Worm (Caenorhabditis elegans) whole organism, L2 larva: ENCODE data around the gene srd-48.
"Not testable (repeated sequence)": the region's sequence is repeated elsewhere in the genome, so short reads cannot be mapped to it uniquely, and the experiment has no call there.

Experiments
- C34F6.9 ChIP-seq: fragments of 150-350 bp; optimal IDR thresholded peaks from 2 replicates; lab custom pipeline; 2014; ENCODE audit warnings: missing biosample characterization, missing genetic modification characterization
- F13H6.1 ChIP-seq: sonication (generic microtip); optimal IDR thresholded peaks from 2 replicates; lab custom pipeline; 2016; ENCODE audit warnings: missing genetic modification characterization, missing compliant biosample characterization
- R02D3.7 ChIP-seq: fragments of 150-350 bp; optimal IDR thresholded peaks from 2 replicates; lab custom pipeline; 2014; ENCODE audit warnings: missing biosample characterization, missing genetic modification characterization
- Y55F3AM.14 ChIP-seq: fragments of 200-800 bp; sonication (Bioruptor generic); optimal IDR thresholded peaks from 2 replicates; lab custom pipeline; 2018; ENCODE audit warnings: mild to moderate bottlenecking, missing genetic modification characterization, missing compliant biosample characterization
- ZK546.5 ChIP-seq: sonication (generic microtip); optimal IDR thresholded peaks from 2 replicates; lab custom pipeline; 2017; ENCODE audit warnings: missing biosample characterization, missing genetic modification characterization
- aly-2 ChIP-seq: fragments of 150-350 bp; optimal IDR thresholded peaks from 2 replicates; lab custom pipeline; 2014; ENCODE audit warnings: missing biosample characterization, missing genetic modification characterization
- ceh-16 ChIP-seq: fragments of 150-350 bp; optimal IDR thresholded peaks from 2 replicates; lab custom pipeline; 2014; ENCODE audit warnings: missing biosample characterization, missing genetic modification characterization
- ceh-82 ChIP-seq: fragments of 150-350 bp; optimal IDR thresholded peaks from 2 replicates; lab custom pipeline; 2014; ENCODE audit warnings: missing biosample characterization, missing genetic modification characterization
- crh-2 ChIP-seq: sonication (generic microtip); optimal IDR thresholded peaks from 2 replicates; lab custom pipeline; 2017; ENCODE audit warnings: missing biosample characterization, missing genetic modification characterization
- dmd-4 ChIP-seq: sonication (generic microtip); optimal IDR thresholded peaks from 2 replicates; lab custom pipeline; 2017; ENCODE audit warnings: missing biosample characterization, missing genetic modification characterization
- egl-27 ChIP-seq: sonication (generic microtip); optimal IDR thresholded peaks from 3 replicates; lab custom pipeline; 2017; ENCODE audit warnings: missing biosample characterization, missing genetic modification reagents, missing genetic modification characterization
- elt-3 ChIP-seq: sonication (generic microtip); optimal IDR thresholded peaks from 2 replicates; lab custom pipeline; 2017; ENCODE audit warnings: missing biosample characterization, missing genetic modification characterization
- fos-1 ChIP-seq: fragments of 150-350 bp; optimal IDR thresholded peaks from 2 replicates; lab custom pipeline; 2014; ENCODE audit warnings: missing biosample characterization, missing genetic modification characterization
- lin-11 ChIP-seq: fragments of 150-350 bp; sonication (generic microtip); optimal IDR thresholded peaks from 2 replicates; lab custom pipeline; 2014; ENCODE audit warnings: missing biosample characterization, missing genetic modification characterization, inconsistent platforms, mixed read lengths
- lin-13 ChIP-seq: fragments of 150-350 bp; optimal IDR thresholded peaks from 2 replicates; lab custom pipeline; 2014; ENCODE audit warnings: missing biosample characterization, missing genetic modification reagents, missing genetic modification characterization
- mab-5 ChIP-seq: fragments of 150-350 bp; optimal IDR thresholded peaks from 2 replicates; lab custom pipeline; 2014; ENCODE audit warnings: missing biosample characterization, missing genetic modification characterization
- mdl-1 ChIP-seq, 2 experiments: fragments of 150-350 bp in 1 of 2; sonication (generic microtip) in 1 of 2; optimal IDR thresholded peaks; 2 replicates each; lab custom pipeline; 2017; ENCODE audit warnings: missing biosample characterization in 2 of 2, missing genetic modification characterization in 2 of 2
- nhr-10 ChIP-seq: sonication (generic microtip); optimal IDR thresholded peaks from 2 replicates; lab custom pipeline; 2017; ENCODE audit warnings: missing biosample characterization, missing genetic modification characterization
- nhr-11 ChIP-seq: fragments of 150-350 bp; optimal IDR thresholded peaks from 2 replicates; lab custom pipeline; 2014; ENCODE audit warnings: missing biosample characterization, missing genetic modification characterization
- nhr-12 ChIP-seq: fragments of 150-350 bp; optimal IDR thresholded peaks from 2 replicates; lab custom pipeline; 2014; ENCODE audit warnings: missing biosample characterization, missing genetic modification characterization
- nhr-21 ChIP-seq: fragments of 150-350 bp; optimal IDR thresholded peaks from 2 replicates; lab custom pipeline; 2014; ENCODE audit warnings: missing biosample characterization, missing genetic modification characterization
- nhr-237 ChIP-seq: fragments of 150-350 bp; optimal IDR thresholded peaks from 2 replicates; lab custom pipeline; 2014; ENCODE audit warnings: missing biosample characterization, missing genetic modification characterization
- nhr-25 ChIP-seq: fragments of 150-350 bp; sonication (generic microtip); optimal IDR thresholded peaks from 3 replicates; lab custom pipeline; 2014; ENCODE audit warnings: missing biosample characterization, missing genetic modification characterization
- nhr-6 ChIP-seq: fragments of 150-350 bp; optimal IDR thresholded peaks from 2 replicates; lab custom pipeline; 2014; ENCODE audit warnings: missing biosample characterization, missing genetic modification characterization
- nhr-77 ChIP-seq: fragments of 150-350 bp; optimal IDR thresholded peaks from 2 replicates; lab custom pipeline; 2014; ENCODE audit warnings: missing biosample characterization, missing genetic modification characterization
- peb-1 ChIP-seq: fragments of 150-350 bp; optimal IDR thresholded peaks from 2 replicates; lab custom pipeline; 2014; ENCODE audit warnings: missing biosample characterization, missing genetic modification characterization
- sma-3 ChIP-seq: sonication (generic microtip); optimal IDR thresholded peaks from 2 replicates; lab custom pipeline; 2016; ENCODE audit warnings: missing genetic modification reagents, missing genetic modification characterization, missing compliant biosample characterization
- sma-9 ChIP-seq, 2 experiments: fragments of 150-350 bp in 1 of 2; sonication (generic microtip) in 1 of 2; optimal IDR thresholded peaks; 2 replicates each; lab custom pipeline; 2014 to 2016; ENCODE audit warnings: missing genetic modification characterization in 2 of 2, mild to moderate bottlenecking in 1 of 2, missing biosample characterization in 1 of 2, missing compliant biosample characterization in 1 of 2, missing genetic modification reagents in 1 of 2, moderate library complexity in 1 of 2
- snpc-4 ChIP-seq: fragments of 150-350 bp; optimal IDR thresholded peaks from 2 replicates; lab custom pipeline; 2014; ENCODE audit warnings: missing biosample characterization, missing genetic modification characterization
- unc-39 ChIP-seq: fragments of 150-350 bp; optimal IDR thresholded peaks from 2 replicates; lab custom pipeline; 2014; ENCODE audit warnings: missing biosample characterization, missing genetic modification characterization
- zag-1 ChIP-seq: fragments of 150-350 bp; optimal IDR thresholded peaks from 2 replicates; lab custom pipeline; 2014; ENCODE audit warnings: missing biosample characterization, missing genetic modification characterization
- ztf-1 ChIP-seq: fragments of 200-800 bp; sonication (Bioruptor generic); conservative IDR thresholded peaks from 2 replicates; pipeline ENCODE4 v1.3.6; 2022; ENCODE audit warnings: missing genetic modification characterization, missing compliant biosample characterization
- ztf-11 ChIP-seq: sonication (generic microtip); optimal IDR thresholded peaks from 2 replicates; lab custom pipeline; 2017; ENCODE audit warnings: missing biosample characterization, missing genetic modification characterization
- ztf-4 ChIP-seq: fragments of 150-350 bp; optimal IDR thresholded peaks from 2 replicates; lab custom pipeline; 2014; ENCODE audit warnings: missing biosample characterization, missing genetic modification characterization

srd-48 gene

ce11 chrX:12306565-12306964, 29.3 kb upstream of the srd-48 start, which contains the start of gene phf-32:
TSS of gene phf-32 (plus strand) at chrX:12306865.
- TF ChIP-seq dmd-4 (no peak), ZK546.5 (no peak), sma-3 (GFP tag; lab: Kevin White, UChicago) (no peak), lin-13 (GFP tag; lab: Kevin White, UChicago) (no peak), ztf-11 (tag; lab: Kevin White, UChicago) (no peak), snpc-4 (no peak), fos-1 (no peak), Y55F3AM.14 (GFP tag; lab: Kevin White, UChicago) (no peak), nhr-11 (tag; lab: Kevin White, UChicago) (no peak), C34F6.9 (no peak), elt-3 (no peak), nhr-6 (tag; lab: Kevin White, UChicago) (no peak), nhr-12 (tag; lab: Kevin White, UChicago) (no peak), ztf-1 (GFP tag; lab: Robert Waterston, UW) (no peak)

- TF ChIP-seq R02D3.7 (tag; lab: Kevin White, UChicago); ceh-82; nhr-6 (tag; lab: Kevin White, UChicago): not testable (repeated sequence)
Observed at ce11 chrX:12308045-12308499, 27.8 kb upstream of the srd-48 start, which contains the start of gene F17A2.16. TSS of gene F17A2.16 (plus strand) at chrX:12308449.

- TF ChIP-seq nhr-77, result no peak
- TF ChIP-seq ZK546.5, result no peak
Observed at ce11 chrX:12313779-12314178, 22.1 kb upstream of the srd-48 start.

- no peak for TF ChIP-seq zag-1 (tag; lab: Kevin White, UChicago)
- no peak for TF ChIP-seq mab-5 (tag; lab: Kevin White, UChicago)
- TF ChIP-seq nhr-77, result no peak
- TF ChIP-seq ceh-16, result no peak
- TF ChIP-seq nhr-237 (tag; lab: Kevin White, UChicago), result no peak
- TF ChIP-seq ceh-82, result no peak
- no peak for TF ChIP-seq ztf-1 (GFP tag; lab: Robert Waterston, UW)
- no peak for TF ChIP-seq ztf-4 (tag; lab: Kevin White, UChicago)
- TF ChIP-seq crh-2 (tag; lab: Kevin White, UChicago), result no peak
- no peak for TF ChIP-seq nhr-21 (tag; lab: Kevin White, UChicago)
- no peak for TF ChIP-seq lin-11 (tag; lab: Kevin White, UChicago)
- TF ChIP-seq aly-2 (tag; lab: Kevin White, UChicago), result no peak
- no peak for TF ChIP-seq sma-9 (GFP tag; optimal IDR thresholded peaks at IDR 0.05; lab: Kevin White, UChicago)
- no peak for TF ChIP-seq sma-9 (tag; optimal IDR thresholded peaks at IDR 0.05; lab: Kevin White, UChicago)
- TF ChIP-seq nhr-10 (tag; lab: Kevin White, UChicago), result no peak
- TF ChIP-seq C34F6.9, result no peak
- no peak for TF ChIP-seq nhr-25
- TF ChIP-seq egl-27 (tag; lab: Kevin White, UChicago), result no peak
Observed at ce11 chrX:12314395-12314794, 21.5 kb upstream of the srd-48 start.

- no peak for TF ChIP-seq lin-13 (GFP tag; lab: Kevin White, UChicago)
- TF ChIP-seq mab-5 (tag; lab: Kevin White, UChicago), result no peak
- TF ChIP-seq nhr-10 (tag; lab: Kevin White, UChicago), result no peak
- TF ChIP-seq nhr-21 (tag; lab: Kevin White, UChicago), result no peak
- TF ChIP-seq aly-2 (tag; lab: Kevin White, UChicago), result no peak
- no peak for TF ChIP-seq F13H6.1 (tag; lab: Kevin White, UChicago)
- no peak for TF ChIP-seq nhr-12 (tag; lab: Kevin White, UChicago)
- TF ChIP-seq nhr-25, result no peak
- TF ChIP-seq sma-9 (GFP tag; optimal IDR thresholded peaks at IDR 0.05; lab: Kevin White, UChicago), result no peak
- no peak for TF ChIP-seq sma-9 (tag; optimal IDR thresholded peaks at IDR 0.05; lab: Kevin White, UChicago)
- TF ChIP-seq R02D3.7 (tag; lab: Kevin White, UChicago), result no peak
- no peak for TF ChIP-seq peb-1 (tag; lab: Kevin White, UChicago)
- TF ChIP-seq unc-39 (tag; lab: Kevin White, UChicago), result no peak
- no peak for TF ChIP-seq mdl-1 (tag; optimal IDR thresholded peaks at IDR 0.05; lab: Kevin White, UChicago)
- TF ChIP-seq lin-11 (tag; lab: Kevin White, UChicago), result no peak
- no peak for TF ChIP-seq ceh-16
- no peak for TF ChIP-seq Y55F3AM.14 (GFP tag; lab: Kevin White, UChicago)
- TF ChIP-seq C34F6.9, result no peak
- TF ChIP-seq ztf-4 (tag; lab: Kevin White, UChicago), result no peak
- TF ChIP-seq, all 48 proteins: peak for 0
Observed at ce11 chrX:12315268-12315667, 20.6 kb upstream of the srd-48 start, which contains the start of gene xtr-2. TSS of gene xtr-2 (plus strand) at chrX:12315568.
